Worm (Caenorhabditis elegans) whole organism, young adult: ENCODE results near the gene F46B6.13.
A peak's percentile ranks its signal among the peaks of the same experiment; 100 is the strongest.

Experiments
- B0019.2 ChIP-seq: fragments of 200-800 bp; sonication (Bioruptor generic); conservative IDR thresholded peaks from 2 replicates; pipeline ENCODE4 v1.3.6; 2022; ENCODE audit warnings: missing genetic modification reagents, missing genetic modification characterization, missing compliant biosample characterization
- B0035.1 ChIP-seq: sonication (generic microtip); optimal IDR thresholded peaks from 2 replicates; lab custom pipeline; 2016; ENCODE audit warnings: missing genetic modification characterization, mild to moderate bottlenecking, missing compliant biosample characterization, missing genotype, missing genetic modification reagents
- B0261.1 ChIP-seq: sonication (generic microtip); optimal IDR thresholded peaks from 2 replicates; lab custom pipeline; 2016; ENCODE audit warnings: mild to moderate bottlenecking, missing genetic modification characterization, moderate library complexity, missing compliant biosample characterization
- B0336.3 ChIP-seq: fragments of 200-800 bp; sonication (Bioruptor generic); IDR thresholded peaks from 2 replicates; pipeline ENCODE4 v1.3.6; 2022; ENCODE audit warnings: missing genetic modification characterization, missing compliant biosample characterization
- C06A6.2 ChIP-seq: fragments of 200-800 bp; sonication (Bioruptor generic); conservative IDR thresholded peaks from 2 replicates; pipeline ENCODE4 v1.3.6; 2022; ENCODE audit warnings: missing genetic modification characterization, missing compliant biosample characterization
- D2030.7 ChIP-seq: fragments of 200-800 bp; sonication (Bioruptor generic); IDR thresholded peaks from 2 replicates; pipeline ENCODE4 v1.3.6; 2022; ENCODE audit warnings: missing genetic modification reagents, missing genetic modification characterization, missing compliant biosample characterization
- F10E7.11 ChIP-seq: sonication (generic microtip); optimal IDR thresholded peaks from 2 replicates; lab custom pipeline; 2017; ENCODE audit warnings: mild to moderate bottlenecking, missing genetic modification characterization, moderate library complexity, missing compliant biosample characterization
- F22D6.2 ChIP-seq: sonication (generic microtip); optimal IDR thresholded peaks from 2 replicates; lab custom pipeline; 2016; ENCODE audit warnings: mild to moderate bottlenecking, missing genetic modification characterization, missing compliant biosample characterization
- F37B4.10 ChIP-seq: fragments of 200-800 bp; sonication (Bioruptor generic); IDR thresholded peaks from 2 replicates; pipeline ENCODE4 v1.3.6; 2022; ENCODE audit warnings: missing genetic modification characterization, missing compliant biosample characterization
- F39B2.1 ChIP-seq: fragments of 200-800 bp; sonication (Bioruptor generic); IDR thresholded peaks from 2 replicates; pipeline ENCODE4 v1.3.6; 2022; ENCODE audit warnings: missing genetic modification reagents, missing genetic modification characterization, missing compliant biosample characterization
- F57C9.4 ChIP-seq: sonication (generic microtip); optimal IDR thresholded peaks from 2 replicates; lab custom pipeline; 2017; ENCODE audit warnings: mild to moderate bottlenecking, missing genetic modification characterization, missing compliant biosample characterization
- Y53G8AR.9 ChIP-seq: fragments of 200-800 bp; sonication (Bioruptor generic); conservative IDR thresholded peaks from 2 replicates; pipeline ENCODE4 v1.3.6; 2022; ENCODE audit warnings: missing genetic modification reagents, missing genetic modification characterization, missing compliant biosample characterization
- ZK185.1 ChIP-seq: sonication (generic microtip); optimal IDR thresholded peaks from 2 replicates; lab custom pipeline; 2016; ENCODE audit warnings: mild to moderate bottlenecking, missing genetic modification characterization, missing compliant biosample characterization; ENCODE audit not compliant: poor library complexity, severe bottlenecking
- ama-1 ChIP-seq, 3 experiments: fragments of 150-350 bp in 1 of 3; sonication (generic microtip) in 2 of 3; optimal IDR thresholded peaks; 2 replicates each; lab custom pipeline; 2014 to 2018; ENCODE audit warnings: missing biosample characterization in 2 of 3, missing genetic modification characterization in 2 of 3, missing genetic modification reagents in 2 of 3
- attf-3 ChIP-seq: fragments of 200-800 bp; sonication (Bioruptor generic); conservative IDR thresholded peaks from 2 replicates; pipeline ENCODE4 v1.3.6; 2022; ENCODE audit warnings: missing genetic modification reagents, missing genetic modification characterization, missing compliant biosample characterization
- ccch-3 ChIP-seq: fragments of 200-800 bp; sonication (Bioruptor generic); optimal IDR thresholded peaks from 2 replicates; lab custom pipeline; 2018; ENCODE audit warnings: mild to moderate bottlenecking, missing genetic modification characterization, missing compliant biosample characterization
- cebp-1 ChIP-seq, 2 experiments: fragments of 200-800 bp in 1 of 2; sonication (Bioruptor generic) in 1 of 2; sonication (generic microtip) in 1 of 2; IDR thresholded peaks in 1 of 2; optimal IDR thresholded peaks in 1 of 2; 2 replicates each; pipeline versions ENCODE4 v1.3.6 to Lab custom; 2017 to 2022; ENCODE audit warnings: missing compliant biosample characterization in 2 of 2, missing genetic modification characterization in 2 of 2, mild to moderate bottlenecking in 1 of 2, missing genetic modification reagents in 1 of 2, moderate library complexity in 1 of 2
- cebp-2 ChIP-seq: fragments of 200-800 bp; sonication (Bioruptor generic); IDR thresholded peaks from 2 replicates; pipeline ENCODE4 v1.3.6; 2022; ENCODE audit warnings: missing genetic modification characterization, missing compliant biosample characterization
- ceh-27 ChIP-seq: fragments of 200-800 bp; sonication (Bioruptor generic); optimal IDR thresholded peaks from 2 replicates; lab custom pipeline; 2018; ENCODE audit warnings: mild to moderate bottlenecking, missing genetic modification characterization, moderate library complexity, missing compliant biosample characterization
- ceh-79 ChIP-seq: sonication (generic microtip); optimal IDR thresholded peaks from 2 replicates; lab custom pipeline; 2017; ENCODE audit warnings: mild to moderate bottlenecking, missing genetic modification characterization, missing compliant biosample characterization
- ceh-91 ChIP-seq: fragments of 200-800 bp; sonication (Bioruptor generic); IDR thresholded peaks from 2 replicates; pipeline ENCODE4 v1.3.6; 2022; ENCODE audit warnings: missing genetic modification reagents, missing genetic modification characterization, missing compliant biosample characterization
- dpff-1 ChIP-seq: sonication (generic microtip); optimal IDR thresholded peaks from 2 replicates; lab custom pipeline; 2017; ENCODE audit warnings: mild to moderate bottlenecking, missing genetic modification characterization, missing compliant biosample characterization
- dpl-1 ChIP-seq: fragments of 150-350 bp; optimal IDR thresholded peaks from 2 replicates; lab custom pipeline; 2014; ENCODE audit warnings: missing biosample characterization, missing genetic modification reagents, missing genetic modification characterization
- egrh-3 ChIP-seq: fragments of 200-800 bp; sonication (Bioruptor generic); IDR thresholded peaks from 2 replicates; pipeline ENCODE4 v1.3.6; 2022; ENCODE audit warnings: missing genetic modification reagents, missing genetic modification characterization, missing compliant biosample characterization
- gei-17 ChIP-seq: fragments of 200-800 bp; sonication (Bioruptor generic); optimal IDR thresholded peaks from 2 replicates; lab custom pipeline; 2018; ENCODE audit warnings: mild to moderate bottlenecking, missing genetic modification characterization, missing compliant biosample characterization
- him-1 ChIP-seq: sonication (generic microtip); optimal IDR thresholded peaks from 2 replicates; lab custom pipeline; 2016; ENCODE audit warnings: missing genotype, missing genetic modification reagents, missing genetic modification characterization, missing compliant biosample characterization
- hlh-12 ChIP-seq: sonication (generic microtip); optimal IDR thresholded peaks from 2 replicates; lab custom pipeline; 2016; ENCODE audit warnings: missing genetic modification characterization, missing compliant biosample characterization
- hmg-20 ChIP-seq: fragments of 200-800 bp; sonication (Bioruptor generic); IDR thresholded peaks from 2 replicates; pipeline ENCODE4 v1.3.6; 2022; ENCODE audit warnings: missing genetic modification reagents, missing genetic modification characterization, missing compliant biosample characterization
- let-526 ChIP-seq: fragments of 200-800 bp; sonication (Bioruptor generic); IDR thresholded peaks from 2 replicates; pipeline ENCODE4 v1.3.6; 2022; ENCODE audit warnings: missing genetic modification reagents, missing genetic modification characterization, missing compliant biosample characterization
- lin-26 ChIP-seq: fragments of 200-800 bp; sonication (Bioruptor generic); IDR thresholded peaks from 2 replicates; pipeline ENCODE4 v1.3.6; 2022; ENCODE audit warnings: missing genetic modification reagents, missing genetic modification characterization, missing compliant biosample characterization
- lin-35 ChIP-seq, 3 experiments: fragments of 150-350 bp in 2 of 3; sonication (generic microtip) in 1 of 3; optimal IDR thresholded peaks; 2 replicates each; lab custom pipeline; 2014 to 2018; ENCODE audit warnings: missing biosample characterization in 3 of 3, missing genetic modification characterization in 3 of 3, missing genetic modification reagents in 3 of 3
- lin-40 ChIP-seq: sonication (generic microtip); optimal IDR thresholded peaks from 2 replicates; lab custom pipeline; 2016; ENCODE audit warnings: missing genetic modification characterization, mild to moderate bottlenecking, missing compliant biosample characterization, missing genotype, missing genetic modification reagents
- lin-54 ChIP-seq: fragments of 200-800 bp; sonication (Bioruptor generic); optimal IDR thresholded peaks from 2 replicates; lab custom pipeline; 2018; ENCODE audit warnings: mild to moderate bottlenecking, missing genetic modification characterization, missing compliant biosample characterization
- lsl-1 ChIP-seq: fragments of 200-800 bp; sonication (Bioruptor generic); optimal IDR thresholded peaks from 2 replicates; lab custom pipeline; 2018; ENCODE audit warnings: mild to moderate bottlenecking, missing genetic modification characterization, moderate library complexity, missing compliant biosample characterization
- madf-3 ChIP-seq: fragments of 200-800 bp; sonication (Bioruptor generic); IDR thresholded peaks from 2 replicates; pipeline ENCODE4 v1.3.6; 2022; ENCODE audit warnings: missing genetic modification reagents, missing genetic modification characterization, missing compliant biosample characterization
- nfyb-1 ChIP-seq: fragments of 200-800 bp; sonication (Bioruptor generic); IDR thresholded peaks from 2 replicates; pipeline ENCODE4 v1.3.6; 2022; ENCODE audit warnings: missing genetic modification reagents, missing genetic modification characterization, missing compliant biosample characterization
- nhr-120 ChIP-seq: fragments of 200-800 bp; sonication (Bioruptor generic); IDR thresholded peaks from 2 replicates; pipeline ENCODE4 v1.3.6; 2022; ENCODE audit warnings: missing genetic modification characterization, missing compliant biosample characterization
- nhr-27 ChIP-seq: fragments of 200-800 bp; sonication (Bioruptor generic); optimal IDR thresholded peaks from 2 replicates; lab custom pipeline; 2018; ENCODE audit warnings: mild to moderate bottlenecking, missing genetic modification characterization, moderate library complexity, missing compliant biosample characterization
- nhr-80 ChIP-seq: sonication (generic microtip); optimal IDR thresholded peaks from 2 replicates; lab custom pipeline; 2016; ENCODE audit warnings: missing genetic modification characterization, missing compliant biosample characterization
- rec-8 ChIP-seq, 2 experiments: sonication (generic microtip); optimal IDR thresholded peaks; 2 replicates each; lab custom pipeline; 2016; ENCODE audit warnings: mild to moderate bottlenecking in 2 of 2, missing genetic modification characterization in 2 of 2, missing genetic modification reagents in 2 of 2, missing genotype in 2 of 2, missing biosample characterization in 1 of 2, missing compliant biosample characterization in 1 of 2, moderate library complexity in 1 of 2
- rpc-1 ChIP-seq, 2 experiments: fragments of 150-350 bp in 1 of 2; sonication (generic microtip) in 1 of 2; optimal IDR thresholded peaks; 2 replicates each; lab custom pipeline; 2014 to 2018; ENCODE audit warnings: missing biosample characterization in 1 of 2, missing genetic modification characterization in 1 of 2, missing genetic modification reagents in 1 of 2, missing genotype in 1 of 2
- sea-2 ChIP-seq: fragments of 200-800 bp; sonication (Bioruptor generic); IDR thresholded peaks from 2 replicates; pipeline ENCODE4 v1.3.6; 2022; ENCODE audit warnings: missing genetic modification characterization, missing compliant biosample characterization
- snpc-1.1 ChIP-seq: sonication (generic microtip); optimal IDR thresholded peaks from 2 replicates; lab custom pipeline; 2017; ENCODE audit warnings: missing genetic modification characterization, mild to moderate bottlenecking, missing compliant biosample characterization, antibody characterized with exemption, moderate library complexity, missing genotype, missing genetic modification reagents; ENCODE audit not compliant: insufficient read depth
- somi-1 ChIP-seq: fragments of 200-800 bp; sonication (Bioruptor generic); optimal IDR thresholded peaks from 2 replicates; lab custom pipeline; 2018; ENCODE audit warnings: mild to moderate bottlenecking, missing genetic modification characterization, missing compliant biosample characterization
- tbp1 ChIP-seq: fragments of 200-800 bp; sonication (Bioruptor generic); optimal IDR thresholded peaks from 2 replicates; lab custom pipeline; 2018; ENCODE audit warnings: mild to moderate bottlenecking, missing genetic modification characterization, missing compliant biosample characterization
- unc-130 ChIP-seq: sonication (generic microtip); optimal IDR thresholded peaks from 2 replicates; lab custom pipeline; 2016; ENCODE audit warnings: missing genetic modification reagents, missing genetic modification characterization, missing compliant biosample characterization
- ztf-25 ChIP-seq: fragments of 200-800 bp; sonication (Bioruptor generic); IDR thresholded peaks from 2 replicates; pipeline ENCODE4 v1.3.6; 2022; ENCODE audit warnings: missing genetic modification reagents, missing genetic modification characterization, missing compliant biosample characterization

The F46B6.13 gene

DNA sequence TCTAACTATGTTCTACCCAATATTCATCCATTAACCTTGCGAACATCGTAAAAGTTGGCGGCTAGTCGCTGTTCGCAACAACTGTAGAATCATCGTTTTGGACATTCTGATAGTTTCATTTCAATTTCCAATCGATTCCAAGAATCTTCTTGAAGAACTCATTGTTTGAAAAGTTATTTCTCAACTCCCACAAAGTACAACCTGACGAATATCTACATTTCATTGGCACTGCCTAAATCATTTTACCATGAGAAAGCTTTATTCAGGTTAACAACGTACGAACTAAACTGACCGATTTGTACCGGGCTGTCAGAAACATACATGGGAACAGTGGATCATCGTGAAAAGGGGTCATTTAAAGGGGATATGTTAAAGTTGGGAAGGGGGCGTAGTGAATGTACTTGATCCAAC lies 12.2 kb downstream of the F46B6.13 start, which contains the start of gene F46B6.6 (continued):
- TF ChIP-seq gei-17 (no peak), rec-8 (tag; optimal IDR thresholded peaks at IDR 0.05; lab: Kevin White, UChicago) (peak in 1 of 2 experiments; percentile 12), F39B2.1 (GFP tag; lab: Robert Waterston, UW) (no peak), nfyb-1 (GFP tag; lab: Robert Waterston, UW) (0 out of 2 replicates have a peak, but pooled peaks have one; percentile 54), C06A6.2 (GFP tag; lab: Robert Waterston, UW) (0 out of 2 replicates have a peak, but pooled peaks have one; percentile 10), attf-3 (no peak), somi-1 (GFP tag; lab: Kevin White, UChicago) (no peak), ceh-27 (GFP tag; lab: Kevin White, UChicago) (no peak), hlh-12 (tag; lab: Kevin White, UChicago) (no peak), nhr-80 (no peak), ccch-3 (GFP tag; lab: Kevin White, UChicago) (no peak), hmg-20 (GFP tag; lab: Robert Waterston, UW) (no peak), B0261.1 (tag; lab: Kevin White, UChicago) (no peak), ceh-79 (tag; lab: Kevin White, UChicago) (no peak), dpl-1 (GFP tag; lab: Kevin White, UChicago) (no peak), lin-54 (peak; percentile 21), F10E7.11 (tag; lab: Kevin White, UChicago) (peak; percentile 13), ztf-25 (GFP tag; lab: Robert Waterston, UW) (no peak), rpc-1 (optimal IDR thresholded peaks at IDR 0.05; lab: Kevin White, UChicago) (no peak), rpc-1 (tag; optimal IDR thresholded peaks at IDR 0.05; lab: Kevin White, UChicago) (no peak), cebp-2 (GFP tag; lab: Robert Waterston, UW) (no peak), lin-40 (no peak), snpc-1.1 (tag; lab: Kevin White, UChicago) (peak; percentile 11), lin-35 (GFP tag; optimal IDR thresholded peaks at IDR 0.05; lab: Kevin White, UChicago) (peak in 1 of 3 experiments; percentile 24), dpff-1 (tag; lab: Kevin White, UChicago) (no peak), egrh-3 (GFP tag; lab: Robert Waterston, UW) (no peak), lsl-1 (GFP tag; lab: Kevin White, UChicago) (peak; percentile 12), unc-130 (no peak), lin-26 (no peak; the same call in 1 of the 2 replicates), tbp1 (peak; percentile 14), B0035.1 (tag; lab: Kevin White, UChicago) (peak; percentile 3), sea-2 (GFP tag; lab: Robert Waterston, UW) (no peak), B0336.3 (GFP tag; lab: Robert Waterston, UW) (peak; percentile 47; the same call in 1 of the 2 replicates), ZK185.1 (no peak), B0019.2 (no peak), cebp-1 (GFP tag; IDR thresholded peaks at IDR 0.05; lab: Robert Waterston, UW) (no peak), cebp-1 (tag; optimal IDR thresholded peaks at IDR 0.05; lab: Kevin White, UChicago) (peak; percentile 54), F37B4.10 (no peak), nhr-27 (tag; lab: Kevin White, UChicago) (peak; percentile 22), ceh-91 (no peak), him-1 (no peak), ama-1 (optimal IDR thresholded peaks at IDR 0.05; lab: Kevin White, UChicago) (peak; percentile 72), ama-1 (GFP tag; optimal IDR thresholded peaks at IDR 0.05; lab: Kevin White, UChicago) (peak; percentile 14 to 36), madf-3 (GFP tag; lab: Robert Waterston, UW) (peak; percentile 60; the same call in 1 of the 2 replicates), Y53G8AR.9 (GFP tag; lab: Robert Waterston, UW) (0 out of 2 replicates have a peak, but pooled peaks have one; percentile 57), F22D6.2 (tag; lab: Kevin White, UChicago) (no peak), F57C9.4 (tag; lab: Kevin White, UChicago) (no peak), D2030.7 (GFP tag; lab: Robert Waterston, UW) (no peak), nhr-120 (GFP tag; lab: Robert Waterston, UW) (no peak), let-526 (GFP tag; lab: Robert Waterston, UW) (no peak)
